Worm (Caenorhabditis elegans): Measurements from ENCODE around the gene Y37B11A.3.

The Y37B11A.3 gene

DNA sequence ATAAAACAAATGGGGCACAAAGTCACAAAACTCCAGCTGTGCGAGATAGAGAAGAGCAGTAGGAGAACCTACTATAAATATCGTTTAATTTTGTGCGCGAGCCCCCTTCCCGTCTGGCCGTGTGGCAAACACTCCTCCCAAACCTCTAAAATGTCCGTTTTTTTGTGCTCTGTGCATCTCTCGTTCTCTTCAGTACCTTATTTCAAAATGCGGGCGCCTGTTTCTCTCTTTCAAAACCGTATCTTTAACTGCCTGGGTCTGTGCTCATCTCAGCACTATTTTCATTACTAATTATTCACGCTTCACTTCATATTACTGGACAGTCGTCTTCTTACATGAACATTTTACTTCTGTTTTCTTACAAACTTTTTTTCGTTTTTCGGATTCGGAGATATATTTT lies 24.9 kb upstream of the Y37B11A.3 start:
- no peak for TF ChIP-seq sem-4 (tag; optimal IDR thresholded peaks at IDR 0.05)
- peak; percentile 35 for TF ChIP-seq fos-1 (tag; optimal IDR thresholded peaks at IDR 0.05)

ce11 chrIII:5806720-5807119 lies 21.6 kb upstream of the Y37B11A.3 start, which contains the start of gene R12B2.2:
R12B2.2 (plus strand) TSS chrIII:5807020.
- TF ChIP-seq nhr-12 (tag; optimal IDR thresholded peaks at IDR 0.05) (no peak), blmp-1 (tag; optimal IDR thresholded peaks at IDR 0.05; ENCODE audit: insufficient read depth) (no peak), fos-1 (tag; optimal IDR thresholded peaks at IDR 0.05) (no peak), ceh-82 (tag; optimal IDR thresholded peaks at IDR 0.05) (no peak), lin-39 (tag; optimal IDR thresholded peaks at IDR 0.05) (no peak), C34F6.9 (tag; optimal IDR thresholded peaks at IDR 0.05) (no peak), R02D3.7 (tag; optimal IDR thresholded peaks at IDR 0.05) (no peak), ama-1 (optimal IDR thresholded peaks at IDR 0.05) (no peak), ceh-16 (tag; optimal IDR thresholded peaks at IDR 0.05) (no peak)

DNA sequence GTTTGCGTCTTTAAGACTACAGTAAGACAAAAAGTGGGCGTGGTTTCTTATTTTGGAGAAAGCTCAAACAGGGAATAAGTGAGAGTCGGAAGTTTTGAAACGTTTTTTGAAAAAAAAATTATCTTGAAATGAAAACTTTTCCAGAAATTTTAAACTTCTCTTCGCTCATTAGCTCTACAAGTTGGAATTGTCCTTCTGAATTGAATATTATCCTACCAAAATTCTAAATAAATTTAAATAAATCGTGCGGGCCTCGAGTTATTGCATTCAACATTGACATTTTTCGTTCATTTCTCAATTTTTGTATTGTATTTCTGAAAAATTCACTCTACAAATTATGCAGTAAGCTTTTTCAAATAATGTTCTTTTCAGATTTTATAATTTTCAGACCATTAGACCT lies 20.1 kb upstream of the Y37B11A.3 start, which contains the start of gene R12B2.3:
Gene R12B2.3, plus strand, starts transcription at position 301 of the 400 bp plus-strand sequence.
- no peak for TF ChIP-seq unc-39 (tag; optimal IDR thresholded peaks at IDR 0.05)
- no peak for TF ChIP-seq ztf-4 (tag; optimal IDR thresholded peaks at IDR 0.05)
- TF ChIP-seq C34F6.9 (tag; optimal IDR thresholded peaks at IDR 0.05): no peak
- TF ChIP-seq crh-2 (tag; optimal IDR thresholded peaks at IDR 0.05): no peak
- no peak for TF ChIP-seq zag-1 (tag; optimal IDR thresholded peaks at IDR 0.05)
- no peak for TF ChIP-seq mab-5 (tag; optimal IDR thresholded peaks at IDR 0.05)
- no peak for TF ChIP-seq nhr-11 (tag; optimal IDR thresholded peaks at IDR 0.05)
- no peak for TF ChIP-seq elt-3 (tag; optimal IDR thresholded peaks at IDR 0.05)
- TF ChIP-seq lin-13 (GFP tag; optimal IDR thresholded peaks at IDR 0.05): no peak
- no peak for TF ChIP-seq sma-9 (GFP tag; optimal IDR thresholded peaks at IDR 0.05)
- TF ChIP-seq sma-9 (tag; optimal IDR thresholded peaks at IDR 0.05): no peak
- TF ChIP-seq ceh-16 (tag; optimal IDR thresholded peaks at IDR 0.05): no peak
- no peak for TF ChIP-seq blmp-1 (tag; optimal IDR thresholded peaks at IDR 0.05; ENCODE audit: insufficient read depth)
- TF ChIP-seq elt-1 (tag; optimal IDR thresholded peaks at IDR 0.05): no peak
- no peak for TF ChIP-seq snpc-4 (tag; optimal IDR thresholded peaks at IDR 0.05)
- TF ChIP-seq F13H6.1 (tag; optimal IDR thresholded peaks at IDR 0.05): no peak
- TF ChIP-seq gmeb-1 (tag; optimal IDR thresholded peaks at IDR 0.05): no peak
- no peak for TF ChIP-seq nhr-25 (tag; optimal IDR thresholded peaks at IDR 0.05)
- no peak for TF ChIP-seq mbf-1 (tag; optimal IDR thresholded peaks at IDR 0.05)
- no peak for TF ChIP-seq R02D3.7 (tag; optimal IDR thresholded peaks at IDR 0.05)

ce11 chrIII:5802971-5803370 lies 17.8 kb upstream of the Y37B11A.3 start, which contains the start of the genes polq-1 and him-10:
polq-1 (minus strand) TSS chrIII:5803160.
him-10 (plus strand) TSS chrIII:5803260.
- TF ChIP-seq unc-62 (GFP tag; optimal IDR thresholded peaks at IDR 0.05) (no peak), C34F6.9 (tag; optimal IDR thresholded peaks at IDR 0.05) (peak; percentile 44), sma-3 (GFP tag; optimal IDR thresholded peaks at IDR 0.05) (no peak), gmeb-1 (tag; optimal IDR thresholded peaks at IDR 0.05) (peak; percentile 47), Y55F3AM.14 (GFP tag; optimal IDR thresholded peaks at IDR 0.05) (no peak)

DNA sequence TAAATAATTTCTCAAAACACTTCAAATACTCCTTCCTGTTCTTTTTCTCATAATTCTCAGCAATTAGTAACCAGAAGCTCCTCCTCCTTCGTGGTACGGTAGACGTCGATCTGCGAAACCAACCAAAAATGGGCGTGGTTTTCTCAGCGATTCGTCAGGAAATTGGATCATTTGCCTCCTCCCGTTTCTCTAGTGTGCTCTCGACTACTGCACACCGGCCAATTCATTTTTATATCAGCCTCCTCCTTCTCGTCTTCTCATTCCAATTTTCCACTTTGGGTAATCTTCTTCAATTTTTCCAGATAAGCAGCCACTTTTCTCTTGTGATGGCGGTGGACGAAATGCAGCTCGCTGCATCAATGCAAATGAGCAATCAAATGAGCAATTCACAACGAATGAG lies 13.6 kb upstream of the Y37B11A.3 start, which contains the start of gene ceh-10:
Gene ceh-10, plus strand, starts transcription at position 301 of the 400 bp plus-strand sequence.
- no peak for TF ChIP-seq mdl-1 (tag; optimal IDR thresholded peaks at IDR 0.05)
- no peak for TF ChIP-seq ceh-82 (tag; optimal IDR thresholded peaks at IDR 0.05)
- TF ChIP-seq sem-4 (tag; optimal IDR thresholded peaks at IDR 0.05): no peak
- no peak for TF ChIP-seq elt-1 (tag; optimal IDR thresholded peaks at IDR 0.05)
- TF ChIP-seq zag-1 (tag; optimal IDR thresholded peaks at IDR 0.05): no peak
- TF ChIP-seq nhr-77 (tag; optimal IDR thresholded peaks at IDR 0.05): no peak
- TF ChIP-seq unc-62 (GFP tag; optimal IDR thresholded peaks at IDR 0.05): no peak
- no peak for TF ChIP-seq nhr-11 (tag; optimal IDR thresholded peaks at IDR 0.05)
- TF ChIP-seq nhr-12 (tag; optimal IDR thresholded peaks at IDR 0.05): no peak
- TF ChIP-seq ztf-4 (tag; optimal IDR thresholded peaks at IDR 0.05): no peak
- no peak for TF ChIP-seq peb-1 (tag; optimal IDR thresholded peaks at IDR 0.05)
- no peak for TF ChIP-seq sma-3 (GFP tag; optimal IDR thresholded peaks at IDR 0.05)
- no peak for TF ChIP-seq Y55F3AM.14 (GFP tag; optimal IDR thresholded peaks at IDR 0.05)
- no peak for TF ChIP-seq ztf-1 (GFP tag; conservative IDR thresholded peaks at IDR 0.05)
- TF ChIP-seq lin-11 (tag; optimal IDR thresholded peaks at IDR 0.05): no peak
- TF ChIP-seq nhr-25 (tag; optimal IDR thresholded peaks at IDR 0.05): no peak
- no peak for TF ChIP-seq ceh-16 (tag; optimal IDR thresholded peaks at IDR 0.05)
- no peak for TF ChIP-seq alr-1 (tag; optimal IDR thresholded peaks at IDR 0.05)

Measured in whole organism, L2 larva.